Fruit fly (Drosophila melanogaster): Measurements from ENCODE around the gene aus.

The aus gene

DNA sequence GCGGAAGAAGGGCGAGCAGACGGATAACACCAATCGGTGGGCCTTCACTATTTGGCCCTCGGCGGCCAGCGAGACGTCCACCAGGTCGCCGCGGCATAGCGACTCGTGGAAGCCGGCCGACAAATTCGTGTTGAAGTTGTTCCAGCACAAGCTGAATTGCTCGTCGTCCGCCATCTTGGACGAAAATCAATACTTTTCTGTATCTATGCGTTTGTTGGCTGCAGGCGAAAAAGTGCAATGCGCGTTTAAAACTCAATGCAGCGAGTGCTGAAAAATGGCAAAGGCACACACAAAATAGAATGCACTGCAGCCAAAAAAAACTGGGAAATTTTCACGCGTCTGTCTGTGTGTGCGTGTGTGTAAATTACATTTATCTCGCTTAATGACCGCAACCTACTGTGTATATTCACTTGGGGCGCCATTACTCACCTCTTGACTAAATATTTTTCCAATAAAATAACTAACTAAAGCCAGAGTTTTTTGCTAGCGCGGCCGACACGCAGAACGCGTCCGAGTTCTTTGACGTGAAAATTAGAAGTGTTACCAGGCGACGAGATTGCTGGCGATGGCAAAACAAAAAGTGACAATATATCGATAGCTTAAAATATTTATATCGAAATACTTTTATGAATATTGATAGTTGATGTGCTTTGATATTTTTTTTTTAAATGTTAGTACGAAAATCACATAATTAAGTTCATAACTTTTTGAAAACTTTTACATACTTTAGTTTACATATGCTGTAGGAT lies 27.6 kb upstream of the aus start (continued):
- TF ChIP-seq CG2120 (GFP tag; optimal IDR thresholded peaks at IDR 0.05) (peak; percentile 10), Hmx (GFP tag; optimal IDR thresholded peaks at IDR 0.05) (no peak), pros (GFP tag; optimal IDR thresholded peaks at IDR 0.05) (no peak), CG10654 (GFP tag; optimal IDR thresholded peaks at IDR 0.05) (no peak), zen2 (GFP tag; IDR thresholded peaks at IDR 0.05; ENCODE audit: partially characterized antibody) (peak; percentile 36; the same call in 1 of the 3 replicates), Vsx1 (GFP tag; optimal IDR thresholded peaks at IDR 0.05) (no peak), CG18476 (GFP tag; optimal IDR thresholded peaks at IDR 0.05) (no peak), Sry-δ (GFP tag; optimal IDR thresholded peaks at IDR 0.05) (peak; percentile 85), sens-2 (GFP tag; IDR thresholded peaks at IDR 0.05) (no peak), Eip74EF (GFP tag; optimal IDR thresholded peaks at IDR 0.05) (peak in 1 of 2 experiments; percentile 3), CTCF (GFP tag; optimal IDR thresholded peaks at IDR 0.05) (no peak), pita (GFP tag; optimal IDR thresholded peaks at IDR 0.05) (no peak), CG2199 (GFP tag; IDR thresholded peaks at IDR 0.05) (no peak), CG13123 (GFP tag; optimal IDR thresholded peaks at IDR 0.05) (no peak), BtbVII (GFP tag; optimal IDR thresholded peaks at IDR 0.05) (no peak), CG1024 (GFP tag; IDR thresholded peaks at IDR 0.05) (no peak), Camta (GFP tag; optimal IDR thresholded peaks at IDR 0.05) (no peak), CG30431 (GFP tag; optimal IDR thresholded peaks at IDR 0.05) (no peak), CG11695 (GFP tag; IDR thresholded peaks at IDR 0.05) (no peak), caup (GFP tag; optimal IDR thresholded peaks at IDR 0.05; ENCODE audit: severe bottlenecking) (no peak), jumu (GFP tag; optimal IDR thresholded peaks at IDR 0.05) (no peak), dimm (GFP tag; IDR thresholded peaks at IDR 0.05) (no peak), aop (GFP tag; IDR thresholded peaks at IDR 0.05) (no peak), trh (GFP tag; optimal IDR thresholded peaks at IDR 0.05) (no peak), twi (tag; optimal IDR thresholded peaks at IDR 0.05) (no peak), sna (GFP tag; IDR thresholded peaks at IDR 0.05; ENCODE audit: partially characterized antibody) (peak; percentile 86), CG13624 (GFP tag; optimal IDR thresholded peaks at IDR 0.05) (peak; percentile 8), row (GFP tag; IDR thresholded peaks at IDR 0.05) (peak; percentile 75), so (GFP tag; IDR thresholded peaks at IDR 0.05) (no peak), mam (GFP tag; optimal IDR thresholded peaks at IDR 0.05) (no peak), CG7839 (tag; optimal IDR thresholded peaks at IDR 0.05) (no peak), onecut (GFP tag; IDR thresholded peaks at IDR 0.05) (peak; percentile 92), CG16779 (GFP tag; IDR thresholded peaks at IDR 0.05) (no peak), CG8359 (GFP tag; optimal IDR thresholded peaks at IDR 0.05; ENCODE audit: borderline replicate concordance) (no peak), kay (GFP tag; optimal IDR thresholded peaks at IDR 0.05) (no peak), CG2678 (tag; optimal IDR thresholded peaks at IDR 0.05) (peak; percentile 9), bbx (GFP tag; IDR thresholded peaks at IDR 0.05; ENCODE audit: partially characterized antibody) (peak; percentile 87), CG4424 (GFP tag; optimal IDR thresholded peaks at IDR 0.05) (peak; percentile 6), CG14441 (GFP tag; IDR thresholded peaks at IDR 0.05) (no peak), Myb (GFP tag; optimal IDR thresholded peaks at IDR 0.05) (no peak), dm (GFP tag; optimal IDR thresholded peaks at IDR 0.05) (peak; percentile 1), jigr1 (GFP tag; IDR thresholded peaks at IDR 0.05) (no peak; the same call in 2 of the 3 replicates), luna (GFP tag; optimal IDR thresholded peaks at IDR 0.05) (no peak), Taf1 (GFP tag; IDR thresholded peaks at IDR 0.05) (no peak), hkb (optimal IDR thresholded peaks at IDR 0.05) (no peak), hkb (GFP tag; IDR thresholded peaks at IDR 0.05) (no peak), dysf (GFP tag; IDR thresholded peaks at IDR 0.05) (no peak), Lim3 (GFP tag; IDR thresholded peaks at IDR 0.05) (no peak), Bdp1 (GFP tag; optimal IDR thresholded peaks at IDR 0.05) (no peak), CG7745 (tag; optimal IDR thresholded peaks at IDR 0.05) (no peak), Xbp1 (GFP tag; optimal IDR thresholded peaks at IDR 0.05) (peak; percentile 8)

Data from whole organism, embryonic.